Worm (Caenorhabditis elegans) whole organism, L4 larva: ENCODE measurements around the gene F10A3.17.

Source experiments
- ZK337.2 ChIP-seq: fragments of 200-800 bp; sonication (Bioruptor generic); IDR thresholded peaks from 2 replicates; pipeline ENCODE4 v1.3.6; 2022; ENCODE audit warnings: missing genetic modification reagents, missing genetic modification characterization, missing compliant biosample characterization
- ceh-44 ChIP-seq: fragments of 200-800 bp; sonication (Bioruptor generic); IDR thresholded peaks from 2 replicates; pipeline ENCODE4 v1.3.6; 2022; ENCODE audit warnings: missing genetic modification reagents, missing genetic modification characterization, missing compliant biosample characterization

ce11 chrV:16132705-16133104 is 26.8 kb downstream of the F10A3.17 start, which contains the start of gene fbxa-144:
- no peak for TF ChIP-seq ceh-44 (GFP tag; lab: Robert Waterston, UW)
- no peak for TF ChIP-seq ZK337.2
